Worm (Caenorhabditis elegans) whole organism, L2 larva: Measurements from ENCODE around the gene srsy-2.

ENCODE experiments used
- C34F6.9 ChIP-seq: fragments of 150-350 bp; optimal IDR thresholded peaks from 2 replicates; lab custom pipeline; 2014; ENCODE audit warnings: missing biosample characterization, missing genetic modification characterization
- F13H6.1 ChIP-seq: sonication (generic microtip); optimal IDR thresholded peaks from 2 replicates; lab custom pipeline; 2016; ENCODE audit warnings: missing genetic modification characterization, missing compliant biosample characterization
- R02D3.7 ChIP-seq: fragments of 150-350 bp; optimal IDR thresholded peaks from 2 replicates; lab custom pipeline; 2014; ENCODE audit warnings: missing biosample characterization, missing genetic modification characterization
- Y55F3AM.14 ChIP-seq: fragments of 200-800 bp; sonication (Bioruptor generic); optimal IDR thresholded peaks from 2 replicates; lab custom pipeline; 2018; ENCODE audit warnings: mild to moderate bottlenecking, missing genetic modification characterization, missing compliant biosample characterization
- alr-1 ChIP-seq: fragments of 150-350 bp; optimal IDR thresholded peaks from 2 replicates; lab custom pipeline; 2014; ENCODE audit warnings: missing biosample characterization, missing genetic modification characterization
- aly-2 ChIP-seq: fragments of 150-350 bp; optimal IDR thresholded peaks from 2 replicates; lab custom pipeline; 2014; ENCODE audit warnings: missing biosample characterization, missing genetic modification characterization
- ama-1 ChIP-seq: fragments of 150-350 bp; optimal IDR thresholded peaks from 2 replicates; lab custom pipeline; 2018; ENCODE audit warnings: inconsistent platforms
- blmp-1 ChIP-seq: sonication (generic microtip); optimal IDR thresholded peaks from 2 replicates; lab custom pipeline; 2017; ENCODE audit warnings: missing genetic modification characterization, mild to moderate bottlenecking, missing compliant biosample characterization, antibody characterized with exemption, moderate library complexity; ENCODE audit not compliant: insufficient read depth
- ceh-16 ChIP-seq: fragments of 150-350 bp; optimal IDR thresholded peaks from 2 replicates; lab custom pipeline; 2014; ENCODE audit warnings: missing biosample characterization, missing genetic modification characterization
- ceh-82 ChIP-seq: fragments of 150-350 bp; optimal IDR thresholded peaks from 2 replicates; lab custom pipeline; 2014; ENCODE audit warnings: missing biosample characterization, missing genetic modification characterization
- crh-2 ChIP-seq: sonication (generic microtip); optimal IDR thresholded peaks from 2 replicates; lab custom pipeline; 2017; ENCODE audit warnings: missing biosample characterization, missing genetic modification characterization
- dmd-4 ChIP-seq: sonication (generic microtip); optimal IDR thresholded peaks from 2 replicates; lab custom pipeline; 2017; ENCODE audit warnings: missing biosample characterization, missing genetic modification characterization
- elt-1 ChIP-seq: fragments of 150-350 bp; optimal IDR thresholded peaks from 2 replicates; lab custom pipeline; 2014; ENCODE audit warnings: missing biosample characterization, missing genetic modification characterization
- fos-1 ChIP-seq: fragments of 150-350 bp; optimal IDR thresholded peaks from 2 replicates; lab custom pipeline; 2014; ENCODE audit warnings: missing biosample characterization, missing genetic modification characterization
- gmeb-1 ChIP-seq: fragments of 150-350 bp; optimal IDR thresholded peaks from 2 replicates; lab custom pipeline; 2014; ENCODE audit warnings: missing biosample characterization, missing genetic modification characterization
- lin-11 ChIP-seq: fragments of 150-350 bp; sonication (generic microtip); optimal IDR thresholded peaks from 2 replicates; lab custom pipeline; 2014; ENCODE audit warnings: missing biosample characterization, missing genetic modification characterization, inconsistent platforms, mixed read lengths
- lin-13 ChIP-seq: fragments of 150-350 bp; optimal IDR thresholded peaks from 2 replicates; lab custom pipeline; 2014; ENCODE audit warnings: missing biosample characterization, missing genetic modification reagents, missing genetic modification characterization
- lin-39 ChIP-seq: fragments of 150-350 bp; optimal IDR thresholded peaks from 2 replicates; lab custom pipeline; 2014; ENCODE audit warnings: missing biosample characterization, missing genetic modification reagents, missing genetic modification characterization
- lsy-2 ChIP-seq, 2 experiments: fragments of 150-350 bp in 1 of 2; sonication (generic microtip) in 1 of 2; optimal IDR thresholded peaks; 2 replicates each; lab custom pipeline; 2014 to 2017; ENCODE audit warnings: missing biosample characterization in 2 of 2, missing genetic modification characterization in 2 of 2
- mab-5 ChIP-seq: fragments of 150-350 bp; optimal IDR thresholded peaks from 2 replicates; lab custom pipeline; 2014; ENCODE audit warnings: missing biosample characterization, missing genetic modification characterization
- mbf-1 ChIP-seq: sonication (generic microtip); optimal IDR thresholded peaks from 2 replicates; lab custom pipeline; 2017; ENCODE audit warnings: missing biosample characterization, missing genetic modification characterization
- nhr-12 ChIP-seq: fragments of 150-350 bp; optimal IDR thresholded peaks from 2 replicates; lab custom pipeline; 2014; ENCODE audit warnings: missing biosample characterization, missing genetic modification characterization
- nhr-129 ChIP-seq: fragments of 150-350 bp; optimal IDR thresholded peaks from 2 replicates; lab custom pipeline; 2014; ENCODE audit warnings: missing biosample characterization, missing genetic modification characterization
- nhr-23 ChIP-seq: fragments of 150-350 bp; optimal IDR thresholded peaks from 2 replicates; lab custom pipeline; 2014; ENCODE audit warnings: missing biosample characterization, missing genetic modification reagents, missing genetic modification characterization
- nhr-25 ChIP-seq: fragments of 150-350 bp; sonication (generic microtip); optimal IDR thresholded peaks from 3 replicates; lab custom pipeline; 2014; ENCODE audit warnings: missing biosample characterization, missing genetic modification characterization
- nhr-77 ChIP-seq: fragments of 150-350 bp; optimal IDR thresholded peaks from 2 replicates; lab custom pipeline; 2014; ENCODE audit warnings: missing biosample characterization, missing genetic modification characterization
- peb-1 ChIP-seq: fragments of 150-350 bp; optimal IDR thresholded peaks from 2 replicates; lab custom pipeline; 2014; ENCODE audit warnings: missing biosample characterization, missing genetic modification characterization
- sem-4 ChIP-seq: fragments of 150-350 bp; optimal IDR thresholded peaks from 2 replicates; lab custom pipeline; 2014; ENCODE audit warnings: missing biosample characterization, missing genetic modification reagents, missing genetic modification characterization
- sma-3 ChIP-seq: sonication (generic microtip); optimal IDR thresholded peaks from 2 replicates; lab custom pipeline; 2016; ENCODE audit warnings: missing genetic modification reagents, missing genetic modification characterization, missing compliant biosample characterization
- sma-9 ChIP-seq, 2 experiments: fragments of 150-350 bp in 1 of 2; sonication (generic microtip) in 1 of 2; optimal IDR thresholded peaks; 2 replicates each; lab custom pipeline; 2014 to 2016; ENCODE audit warnings: missing genetic modification characterization in 2 of 2, mild to moderate bottlenecking in 1 of 2, missing biosample characterization in 1 of 2, missing compliant biosample characterization in 1 of 2, missing genetic modification reagents in 1 of 2, moderate library complexity in 1 of 2
- snpc-4 ChIP-seq: fragments of 150-350 bp; optimal IDR thresholded peaks from 2 replicates; lab custom pipeline; 2014; ENCODE audit warnings: missing biosample characterization, missing genetic modification characterization
- unc-55 ChIP-seq: fragments of 150-350 bp; sonication (generic microtip); optimal IDR thresholded peaks from 3 replicates; lab custom pipeline; 2014; ENCODE audit warnings: missing biosample characterization, missing genetic modification reagents, missing genetic modification characterization
- unc-62 ChIP-seq: fragments of 150-350 bp; optimal IDR thresholded peaks from 2 replicates; lab custom pipeline; 2014; ENCODE audit warnings: missing biosample characterization, missing genetic modification reagents, missing genetic modification characterization
- zag-1 ChIP-seq: fragments of 150-350 bp; optimal IDR thresholded peaks from 2 replicates; lab custom pipeline; 2014; ENCODE audit warnings: missing biosample characterization, missing genetic modification characterization
- ztf-1 ChIP-seq: fragments of 200-800 bp; sonication (Bioruptor generic); conservative IDR thresholded peaks from 2 replicates; pipeline ENCODE4 v1.3.6; 2022; ENCODE audit warnings: missing genetic modification characterization, missing compliant biosample characterization
- ztf-11 ChIP-seq: sonication (generic microtip); optimal IDR thresholded peaks from 2 replicates; lab custom pipeline; 2017; ENCODE audit warnings: missing biosample characterization, missing genetic modification characterization
- ztf-4 ChIP-seq: fragments of 150-350 bp; optimal IDR thresholded peaks from 2 replicates; lab custom pipeline; 2014; ENCODE audit warnings: missing biosample characterization, missing genetic modification characterization

srsy-2 gene

DNA sequence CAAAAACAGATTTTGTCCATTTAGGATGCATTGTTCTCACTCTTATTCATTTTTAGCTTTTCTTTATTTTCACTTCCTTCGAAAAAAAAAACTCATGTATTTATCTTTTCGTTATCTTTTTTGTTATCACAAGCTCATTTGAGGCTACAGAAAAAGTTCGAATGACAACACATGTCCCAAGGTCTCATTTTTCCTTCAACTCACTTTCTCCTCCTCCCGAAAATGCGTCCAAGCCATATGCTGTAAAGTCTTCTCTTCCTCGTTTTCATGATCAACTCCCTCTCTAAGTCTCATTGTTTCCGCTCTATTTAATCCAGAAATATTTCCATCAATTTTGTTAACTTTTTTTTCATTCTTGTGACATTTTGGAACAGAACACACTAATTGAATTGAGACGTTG lies 45.6 kb downstream of the srsy-2 start:
- TF ChIP-seq Y55F3AM.14 = no peak
- TF ChIP-seq C34F6.9 = peak; percentile 26
- peak; percentile 38 for TF ChIP-seq nhr-129 (tag; lab: Kevin White, UChicago)
- peak in 1 of 2 experiments; percentile 22 for TF ChIP-seq lsy-2 (tag; optimal IDR thresholded peaks at IDR 0.05; lab: Kevin White, UChicago)
- TF ChIP-seq F13H6.1 = peak; percentile 37
- peak; percentile 34 for TF ChIP-seq sma-9 (GFP tag; optimal IDR thresholded peaks at IDR 0.05; lab: Kevin White, UChicago)
- no peak for TF ChIP-seq sma-9 (tag; optimal IDR thresholded peaks at IDR 0.05; lab: Kevin White, UChicago)

ce11 chrII:6180552-6180951 lies 46.3 kb downstream of the srsy-2 start:
- no peak for TF ChIP-seq ztf-4 (tag; lab: Kevin White, UChicago)

DNA sequence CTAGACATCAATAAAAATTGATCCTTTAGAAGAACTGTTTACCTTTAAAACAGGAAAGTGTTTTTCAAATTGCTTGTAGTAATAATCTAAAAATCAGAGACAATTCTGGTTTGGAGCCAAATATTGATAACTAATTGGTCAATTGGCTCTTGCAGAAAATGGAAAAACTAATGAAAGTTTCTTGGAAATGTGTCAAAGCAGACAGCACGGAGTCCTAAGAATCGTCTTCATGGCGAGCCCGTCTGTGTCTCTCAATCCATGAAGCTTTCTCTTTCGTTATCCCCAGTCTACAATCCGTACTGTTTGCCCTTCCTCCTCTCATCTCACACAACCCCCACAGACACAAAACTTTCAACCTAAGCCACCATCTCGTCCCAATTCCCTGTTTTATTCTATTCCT lies 47.4 kb downstream of the srsy-2 start, which contains the start of gene F40H3.1:
TSS of gene F40H3.1 (plus strand) at position 301 of the 400 bp plus-strand sequence.
- TF ChIP-seq nhr-23 (tag; lab: Kevin White, UChicago) = no peak
- TF ChIP-seq ceh-16 (tag; lab: Kevin White, UChicago) = no peak
- no peak for TF ChIP-seq ztf-1 (GFP tag; lab: Robert Waterston, UW)

DNA sequence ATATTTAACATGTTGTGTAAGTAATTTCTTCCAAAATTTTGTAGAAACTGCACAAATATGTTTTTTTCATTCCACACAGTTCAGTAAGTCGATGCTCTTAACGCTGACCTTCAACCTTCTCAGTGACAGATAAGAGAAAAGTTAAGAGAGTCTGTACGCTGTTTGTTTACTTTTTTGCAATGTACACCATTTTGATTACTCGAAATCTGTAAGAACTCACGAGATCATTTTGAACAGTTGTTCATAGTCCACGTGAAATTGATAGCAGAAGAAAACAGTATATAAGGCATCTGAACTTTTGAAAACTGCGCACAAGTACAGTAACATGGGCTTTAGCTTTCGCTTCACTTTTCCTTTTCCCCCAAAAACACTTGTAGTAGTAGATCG lies 48.2 kb downstream of the srsy-2 start:
- no peak for TF ChIP-seq zag-1 (tag; lab: Kevin White, UChicago)
- no peak for TF ChIP-seq unc-55 (GFP tag; lab: Kevin White, UChicago)
- no peak for TF ChIP-seq nhr-77 (tag; lab: Kevin White, UChicago)
- TF ChIP-seq sem-4 (tag; lab: Kevin White, UChicago) = no peak
- TF ChIP-seq nhr-12 (tag; lab: Kevin White, UChicago) = no peak
- TF ChIP-seq peb-1 (tag; lab: Kevin White, UChicago) = no peak
- no peak for TF ChIP-seq R02D3.7 (tag; lab: Kevin White, UChicago)
- no peak for TF ChIP-seq mab-5 (tag; lab: Kevin White, UChicago)
- TF ChIP-seq ceh-82 (tag; lab: Kevin White, UChicago) = no peak
- no peak for TF ChIP-seq ztf-1 (GFP tag; lab: Robert Waterston, UW)
- TF ChIP-seq blmp-1 (tag; lab: Kevin White, UChicago) = no peak
- TF ChIP-seq unc-62 = no peak
- TF ChIP-seq snpc-4 = no peak
- TF ChIP-seq ama-1 = no peak
- TF ChIP-seq ztf-11 (tag; lab: Kevin White, UChicago) = no peak
- TF ChIP-seq sma-3 (GFP tag; lab: Kevin White, UChicago) = no peak
- no peak for TF ChIP-seq ztf-4 (tag; lab: Kevin White, UChicago)
- TF ChIP-seq lin-13 = no peak
- TF ChIP-seq aly-2 (tag; lab: Kevin White, UChicago) = no peak
- TF ChIP-seq dmd-4 = no peak
- TF ChIP-seq, all 48 proteins: peak for 0

- peak; percentile 45 for TF ChIP-seq nhr-25 (tag; lab: Kevin White, UChicago)
- TF ChIP-seq fos-1 (tag; lab: Kevin White, UChicago) = peak; percentile 82
- peak; percentile 31 for TF ChIP-seq sma-9 (GFP tag; optimal IDR thresholded peaks at IDR 0.05; lab: Kevin White, UChicago)
- no peak for TF ChIP-seq sma-9 (tag; optimal IDR thresholded peaks at IDR 0.05; lab: Kevin White, UChicago)
- peak; percentile 62 for TF ChIP-seq blmp-1 (tag; lab: Kevin White, UChicago)
- no peak for TF ChIP-seq mab-5 (tag; lab: Kevin White, UChicago)
Measured at ce11 chrII:6177975-6178742, 48.7 kb downstream of the srsy-2 start.

DNA sequence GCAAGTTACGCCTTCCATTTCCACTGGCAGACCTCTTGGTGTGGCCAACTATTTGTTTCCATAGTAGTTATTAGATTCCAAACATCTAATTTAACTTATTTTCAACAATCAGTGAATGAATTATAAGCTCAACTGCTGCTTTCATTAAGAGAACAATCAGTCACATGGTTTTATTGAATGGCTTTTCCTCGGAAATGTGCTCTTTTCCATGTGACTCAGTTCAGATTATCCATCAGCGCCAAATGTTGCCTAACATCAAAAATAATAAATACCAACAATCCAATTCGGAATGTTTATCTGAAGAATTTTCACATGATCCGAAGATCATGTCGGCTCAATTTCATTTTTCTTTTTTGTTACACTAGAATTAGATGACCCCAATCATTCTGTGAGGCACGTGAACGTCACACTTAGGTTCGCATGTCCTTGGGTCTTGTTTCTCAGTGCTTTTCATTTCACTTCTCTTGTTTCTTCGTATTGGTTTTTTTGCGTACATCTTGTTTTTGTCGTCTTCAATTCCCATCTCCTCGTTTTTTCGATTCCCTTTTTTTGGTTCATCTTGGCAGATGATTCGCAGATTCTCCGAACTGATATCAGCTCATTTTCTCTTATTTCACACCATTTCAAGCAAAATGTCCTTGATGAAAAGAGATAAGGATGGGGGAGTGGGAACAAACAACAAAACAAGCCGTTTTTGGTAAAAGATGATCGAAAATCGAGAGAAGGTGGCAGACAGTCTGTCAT lies 50.6 kb downstream of the srsy-2 start:
- peak; percentile 23 for TF ChIP-seq sma-9 (GFP tag; optimal IDR thresholded peaks at IDR 0.05; lab: Kevin White, UChicago)
- no peak for TF ChIP-seq sma-9 (tag; optimal IDR thresholded peaks at IDR 0.05; lab: Kevin White, UChicago)
- peak; percentile 55 for TF ChIP-seq blmp-1 (tag; lab: Kevin White, UChicago)
- TF ChIP-seq elt-1 (tag; lab: Kevin White, UChicago) = peak; percentile 69
- no peak for TF ChIP-seq ztf-11 (tag; lab: Kevin White, UChicago)
- TF ChIP-seq ama-1 = no peak
- peak; percentile 66 for TF ChIP-seq nhr-23 (tag; lab: Kevin White, UChicago)
- TF ChIP-seq lin-11 (tag; lab: Kevin White, UChicago) = no peak
- TF ChIP-seq gmeb-1 (tag; lab: Kevin White, UChicago) = no peak
- no peak for TF ChIP-seq alr-1 (tag; lab: Kevin White, UChicago)
- TF ChIP-seq mbf-1 (tag; lab: Kevin White, UChicago) = no peak
- no peak for TF ChIP-seq unc-62
- peak; percentile 36 for TF ChIP-seq C34F6.9
- TF ChIP-seq crh-2 (tag; lab: Kevin White, UChicago) = no peak
- peak; percentile 61 for TF ChIP-seq ceh-16 (tag; lab: Kevin White, UChicago)
- peak; percentile 68 for TF ChIP-seq nhr-25 (tag; lab: Kevin White, UChicago)
- no peak for TF ChIP-seq ztf-1 (GFP tag; lab: Robert Waterston, UW)
- TF ChIP-seq F13H6.1 = no peak
- TF ChIP-seq lsy-2 (tag; optimal IDR thresholded peaks at IDR 0.05; lab: Kevin White, UChicago) = peak in 1 of 2 experiments; percentile 37
- TF ChIP-seq zag-1 (tag; lab: Kevin White, UChicago) = no peak
- TF ChIP-seq nhr-129 (tag; lab: Kevin White, UChicago) = peak; percentile 38
- no peak for TF ChIP-seq lin-39 (tag; lab: Kevin White, UChicago)
- TF ChIP-seq sem-4 (tag; lab: Kevin White, UChicago) = no peak
- TF ChIP-seq sma-3 (GFP tag; lab: Kevin White, UChicago) = peak; percentile 37
